Fruit fly (Drosophila melanogaster) whole organism: Measurements from ENCODE around the gene Cyp313a4.

Experiments
- Dll ChIP-seq: fragments of >200 bp; optimal IDR thresholded peaks from 2 replicates; lab custom pipeline; 2017
- pan ChIP-seq: fragments of >200 bp; optimal IDR thresholded peaks from 2 replicates; lab custom pipeline; 2017
- psq ChIP-seq: fragments of >200 bp; optimal IDR thresholded peaks from 2 replicates; lab custom pipeline; 2017
- usp ChIP-seq: fragments of >200 bp; optimal IDR thresholded peaks from 2 replicates; lab custom pipeline; 2017; ENCODE audit warnings: missing biosample characterization, missing genetic modification characterization, mixed read lengths

DNA sequence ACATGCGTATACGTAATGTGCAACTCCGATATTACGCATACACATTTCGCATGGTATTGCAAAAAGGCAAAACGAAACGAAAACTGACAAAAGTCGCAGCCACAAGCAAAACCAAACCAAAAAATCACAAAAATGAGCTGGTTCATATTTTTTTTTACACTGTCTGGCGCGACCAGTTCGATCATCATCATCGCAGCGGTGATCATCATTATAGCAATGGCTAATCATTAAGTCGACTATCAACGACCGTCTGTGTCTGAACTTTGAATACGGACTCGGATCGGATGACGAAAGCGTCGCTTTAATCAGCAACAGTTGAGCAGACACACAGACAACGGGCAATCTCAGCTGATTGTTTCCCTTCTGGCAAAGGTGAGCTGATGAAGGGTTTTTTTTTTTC, 35.7 kb upstream of the Cyp313a4 start:
- TF ChIP-seq pan (lab: Kevin White, UChicago) (no peak), usp (no peak), Dll (lab: Kevin White, UChicago) (no peak), psq (lab: Kevin White, UChicago) (no peak)
